Worm (Caenorhabditis elegans) whole organism, L4/young adult: ENCODE data around the gene ins-13.

Experiments used
- W03F9.2 ChIP-seq: fragments of 150-350 bp; optimal IDR thresholded peaks from 2 replicates; lab custom pipeline; 2014; ENCODE audit warnings: missing biosample characterization, missing genetic modification characterization
- dao-5 ChIP-seq: sonication (generic microtip); optimal IDR thresholded peaks from 2 replicates; lab custom pipeline; 2016; ENCODE audit warnings: missing genotype, missing genetic modification characterization, moderate library complexity, missing compliant biosample characterization
- him-1 ChIP-seq: sonication (generic microtip); optimal IDR thresholded peaks from 2 replicates; lab custom pipeline; 2016; ENCODE audit warnings: missing genotype, missing genetic modification reagents, missing genetic modification characterization, missing compliant biosample characterization

Gene ins-13

DNA sequence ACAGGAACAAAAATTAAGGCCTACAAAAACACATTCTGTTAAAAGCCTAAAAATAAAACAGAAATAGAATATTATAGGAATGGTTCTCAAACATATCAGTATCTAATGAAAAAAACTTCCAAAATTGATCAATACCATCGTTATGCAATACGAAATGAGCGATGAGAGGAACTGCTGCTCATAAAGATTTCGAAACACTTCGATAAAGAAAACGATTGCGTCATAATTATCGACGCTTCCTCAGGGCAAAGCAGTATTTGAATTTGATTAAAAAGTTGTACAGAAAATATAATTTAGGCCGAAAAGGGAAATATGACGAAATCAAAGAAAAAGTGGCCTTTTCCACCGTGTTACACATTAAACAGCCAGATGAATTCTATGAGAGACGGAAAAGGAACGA, 26.6 kb downstream of the ins-13 start:
- TF ChIP-seq him-1 (tag; lab: Kevin White, UChicago), result no peak
- no peak for TF ChIP-seq W03F9.2 (tag; lab: Kevin White, UChicago)
- TF ChIP-seq dao-5, result no peak

- TF ChIP-seq W03F9.2 (tag; lab: Kevin White, UChicago), result no peak
- no peak for TF ChIP-seq dao-5
- no peak for TF ChIP-seq him-1 (tag; lab: Kevin White, UChicago)
These were observed 27.0 kb downstream of the ins-13 start, which contains the start of gene ZK177.9 for ce11 chrII:5517643-5518042. ZK177.9 (minus strand) TSS chrII:5517743.

DNA sequence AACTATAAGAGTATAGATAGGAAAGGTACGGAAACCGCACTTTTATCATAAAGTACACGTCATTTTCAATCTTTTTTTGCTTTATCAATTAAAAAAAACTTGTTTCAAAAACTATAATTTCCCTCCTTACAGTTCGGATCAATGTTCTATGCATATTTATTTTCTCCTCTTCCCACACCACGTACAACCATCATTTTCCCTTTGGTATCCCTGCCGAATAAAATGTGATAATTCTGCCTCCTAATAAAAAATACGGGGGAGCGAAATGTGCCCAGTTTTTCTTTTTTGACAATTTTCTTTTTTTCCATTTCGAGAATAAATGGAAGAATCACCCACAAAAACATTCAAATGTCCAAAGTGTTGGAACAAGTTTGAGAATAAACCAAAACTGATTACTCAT, 29.1 kb downstream of the ins-13 start, which contains the start of gene ZK177.3:
ZK177.3 (plus strand) TSS at position 301 of the 400 bp plus-strand sequence.
- no peak for TF ChIP-seq W03F9.2 (tag; lab: Kevin White, UChicago)
- TF ChIP-seq him-1 (tag; lab: Kevin White, UChicago), result no peak
- no peak for TF ChIP-seq dao-5

DNA sequence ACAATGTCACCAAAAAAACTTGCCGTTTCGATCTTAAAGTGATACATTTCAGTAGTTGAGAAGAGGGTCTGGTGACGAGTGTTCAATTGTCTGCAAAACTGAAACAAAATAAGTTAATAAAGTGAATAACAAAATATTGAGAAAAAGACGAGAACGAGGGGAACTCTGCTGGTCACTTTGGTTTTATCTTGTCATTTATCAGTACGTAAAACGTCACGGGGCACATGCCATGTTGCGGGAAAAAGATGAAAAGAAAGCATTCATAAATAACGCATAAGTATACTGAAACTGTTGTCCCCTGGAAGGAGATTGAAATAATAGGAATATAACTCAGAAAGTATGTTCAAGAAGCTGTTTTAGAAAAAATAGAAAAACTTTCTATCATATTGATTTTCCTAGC, 29.8 kb downstream of the ins-13 start, which contains the start of gene sahd-1:
sahd-1 (minus strand) TSS at position 100 of the 400 bp plus-strand sequence.
- TF ChIP-seq W03F9.2 (tag; lab: Kevin White, UChicago), result no peak
- TF ChIP-seq him-1 (tag; lab: Kevin White, UChicago), result no peak
- TF ChIP-seq dao-5, result no peak

DNA sequence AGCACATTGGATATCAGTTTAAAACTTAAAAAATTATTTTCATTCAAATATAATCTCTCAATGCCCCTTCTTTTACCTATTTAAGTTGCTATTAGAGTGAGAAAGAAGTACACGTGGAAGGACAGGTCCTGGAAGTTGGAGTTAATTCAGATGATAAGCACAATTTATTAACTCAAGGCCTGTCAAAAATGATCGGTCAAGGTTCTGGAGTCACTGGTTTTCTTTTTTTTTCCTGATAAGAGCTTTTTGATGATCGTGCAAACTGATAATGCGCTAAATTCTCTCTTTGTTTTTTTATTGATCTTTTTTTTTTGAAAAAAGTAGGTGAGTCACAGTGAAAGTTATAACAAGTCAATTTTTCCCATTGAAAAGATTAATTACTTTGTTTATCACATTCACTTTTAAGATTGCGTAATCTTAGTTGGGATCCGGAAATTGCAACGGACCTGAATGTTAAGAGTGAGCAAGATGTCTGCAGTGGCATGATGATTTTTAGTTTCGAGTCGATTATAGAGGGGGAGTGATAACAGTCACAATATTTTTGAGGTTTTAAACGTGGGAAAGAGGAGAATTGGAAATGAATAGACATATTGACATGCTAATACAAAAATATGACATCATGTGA, 32.1 kb downstream of the ins-13 start:
- TF ChIP-seq him-1 (tag; lab: Kevin White, UChicago) (no peak), W03F9.2 (tag; lab: Kevin White, UChicago) (no peak), dao-5 (no peak)

DNA sequence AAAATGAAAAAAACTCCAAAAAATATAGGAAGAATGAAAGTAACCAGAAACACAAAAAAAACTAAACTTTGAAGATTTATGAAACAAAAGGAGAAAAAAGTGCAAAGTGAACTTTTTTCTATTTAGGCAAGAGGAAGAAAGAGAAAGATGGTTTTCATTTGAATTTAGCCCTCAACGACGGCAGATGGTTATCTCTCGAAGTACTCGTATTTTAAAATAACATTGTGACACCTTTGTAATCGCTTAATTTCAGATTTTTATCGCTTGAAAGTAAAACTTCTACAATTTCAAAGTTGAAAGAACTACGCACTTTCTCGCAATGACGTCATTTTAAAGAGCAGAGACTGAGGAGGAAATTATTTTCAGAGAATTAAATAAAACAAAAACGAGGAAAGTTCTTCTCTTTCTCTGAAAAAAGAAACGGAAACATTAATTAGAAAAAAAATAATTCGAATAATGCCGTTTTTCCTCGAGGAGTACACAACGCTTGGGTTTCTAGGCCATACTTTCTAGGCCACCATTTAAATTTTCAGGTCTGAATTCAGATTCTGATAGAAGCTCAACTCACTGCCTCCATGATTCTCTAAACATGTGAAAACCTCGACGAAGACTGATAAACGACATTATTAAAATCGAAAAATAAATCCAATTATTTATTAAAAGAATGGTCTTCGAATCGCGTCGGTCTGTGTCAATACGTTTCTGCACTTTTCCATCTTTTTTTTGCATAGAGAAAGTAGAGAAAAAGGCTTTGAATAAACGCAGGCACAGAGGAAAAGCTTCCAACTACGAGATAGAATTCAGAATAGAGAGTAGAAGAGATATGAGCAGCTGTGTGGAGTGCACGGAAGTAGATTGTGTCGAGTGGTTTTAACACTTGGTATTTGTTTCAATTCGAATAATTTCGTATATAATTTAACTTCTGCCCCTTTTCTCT, 33.0 kb downstream of the ins-13 start:
- no peak for TF ChIP-seq dao-5
- no peak for TF ChIP-seq him-1 (tag; lab: Kevin White, UChicago)
- TF ChIP-seq W03F9.2 (tag; lab: Kevin White, UChicago), result no peak

DNA sequence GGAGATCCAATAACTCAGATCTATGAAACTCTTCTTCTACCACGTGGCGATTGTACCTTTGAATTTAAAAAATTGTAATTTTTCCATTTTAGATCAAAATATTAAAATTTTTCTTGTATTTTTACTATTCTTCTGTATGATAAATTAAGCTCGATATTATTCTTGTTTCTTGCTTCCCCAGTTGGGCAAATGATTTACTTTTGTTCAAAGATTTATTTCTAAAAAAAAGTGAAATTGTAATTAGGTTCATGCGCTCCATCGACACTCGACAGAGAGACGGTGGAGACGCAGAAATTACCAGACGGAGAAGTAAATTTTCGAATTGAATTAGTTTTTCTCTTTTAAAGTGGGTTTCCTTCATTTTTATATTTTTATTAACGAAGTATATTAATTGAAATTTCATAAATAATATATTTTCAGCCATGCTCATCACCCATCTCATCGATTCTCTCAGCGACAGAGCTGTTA, 38.8 kb downstream of the ins-13 start, which contains the start of gene npp-24:
npp-24 (plus strand) TSS at position 51 of the 468 bp plus-strand sequence.
- TF ChIP-seq dao-5, result no peak
- no peak for TF ChIP-seq W03F9.2 (tag; lab: Kevin White, UChicago)
- no peak for TF ChIP-seq him-1 (tag; lab: Kevin White, UChicago)

ce11 chrII:5503760-5504159, 40.9 kb downstream of the ins-13 start, which contains the start of gene cyp-44A1:
cyp-44A1 (plus strand) TSS chrII:5504044.
- TF ChIP-seq dao-5 (no peak), him-1 (tag; lab: Kevin White, UChicago) (no peak), W03F9.2 (tag; lab: Kevin White, UChicago) (no peak)

DNA sequence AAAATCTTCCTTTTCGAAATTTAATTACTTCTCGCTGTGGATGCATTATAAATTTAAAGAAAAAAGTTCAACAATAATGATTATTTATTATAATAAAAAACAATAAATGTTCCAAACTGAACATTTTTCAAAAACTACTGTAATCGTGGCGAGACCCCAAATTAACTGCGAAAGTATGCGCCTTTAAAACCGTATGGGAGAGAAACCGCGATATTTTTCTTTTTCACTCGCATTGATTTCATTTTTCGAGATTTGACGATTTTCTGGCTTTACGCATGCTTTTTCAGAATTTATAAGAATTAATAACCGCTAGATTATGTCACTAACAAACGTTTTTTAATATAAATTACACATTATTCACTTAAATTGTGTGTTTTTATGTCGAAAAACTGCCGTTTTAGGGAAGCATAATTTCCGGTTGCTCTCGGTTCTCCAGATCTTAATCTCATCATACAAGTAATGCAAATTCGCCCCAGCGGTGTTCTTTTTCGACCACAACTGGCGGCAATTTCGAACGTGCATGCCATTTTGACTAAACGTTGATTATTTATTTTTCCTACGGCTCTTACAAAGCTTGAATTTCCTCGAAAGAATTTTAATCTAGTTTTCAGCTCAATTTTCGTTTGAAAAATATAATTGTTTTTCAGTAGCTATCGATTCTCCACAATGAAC, 43.5 kb downstream of the ins-13 start, which contains the start of gene F12A10.8:
F12A10.8 (minus strand) TSS at position 79 of the 672 bp plus-strand sequence.
- TF ChIP-seq W03F9.2 (tag; lab: Kevin White, UChicago) (no peak), dao-5 (no peak), him-1 (tag; lab: Kevin White, UChicago) (no peak)

DNA sequence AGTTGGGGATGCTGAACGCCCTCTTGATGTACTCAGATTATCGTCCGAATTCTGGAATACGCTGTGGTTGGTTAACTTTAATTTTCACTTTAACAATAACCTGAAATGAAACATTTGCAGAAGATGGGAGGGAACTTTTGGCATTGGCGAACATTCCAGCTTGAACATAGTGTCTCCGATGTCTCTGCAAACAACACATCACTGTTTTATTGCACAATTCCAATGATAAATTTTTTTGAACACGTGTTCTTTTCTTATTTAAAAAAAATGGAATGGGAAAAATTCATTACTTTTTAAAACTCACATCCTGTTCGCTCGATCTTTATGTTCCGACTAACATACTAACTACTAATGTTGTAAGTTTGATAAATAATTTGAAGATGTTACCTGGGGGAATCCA, 44.2 kb downstream of the ins-13 start, which contains the start of gene fzy-1:
fzy-1 (plus strand) TSS at position 301 of the 400 bp plus-strand sequence.
- no peak for TF ChIP-seq W03F9.2 (tag; lab: Kevin White, UChicago)
- no peak for TF ChIP-seq him-1 (tag; lab: Kevin White, UChicago)
- TF ChIP-seq dao-5, result no peak

ce11 chrII:5498156-5498739, 46.4 kb downstream of the ins-13 start, which contains the start of the genes suex-1 and F12A10.9:
suex-1 (minus strand) TSS chrII:5498256.
F12A10.9 (plus strand) TSS chrII:5498689.
- TF ChIP-seq W03F9.2 (tag; lab: Kevin White, UChicago) (no peak), dao-5 (no peak), him-1 (tag; lab: Kevin White, UChicago) (no peak)

ce11 chrII:5497541-5497940, 47.1 kb downstream of the ins-13 start:
- TF ChIP-seq W03F9.2 (tag; lab: Kevin White, UChicago) (no peak), dao-5 (no peak), him-1 (tag; lab: Kevin White, UChicago) (no peak)
